Fruit fly (Drosophila melanogaster): ENCODE results near the gene a10.

DNA sequence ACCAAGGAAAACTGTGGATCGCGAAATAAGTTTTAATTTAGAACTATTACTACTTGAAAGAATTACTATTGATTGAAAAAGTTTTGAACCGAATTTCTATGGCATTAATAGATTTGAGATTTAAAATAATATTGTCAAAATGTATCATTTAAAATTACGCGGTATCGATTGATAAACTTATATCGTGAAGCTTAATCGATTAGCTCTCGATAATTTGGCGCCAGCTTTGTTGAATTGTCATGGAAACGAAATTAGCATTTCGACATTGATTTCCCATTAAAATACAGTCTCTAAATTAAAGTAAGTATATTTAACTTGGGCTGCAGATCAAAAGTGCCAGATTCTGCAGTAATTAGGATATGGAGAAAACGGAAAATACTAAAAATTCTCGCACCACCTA, 3.8 kb upstream of the a10 start, which contains the start of gene CG7730:
- TF ChIP-seq Dfd (GFP tag; optimal IDR thresholded peaks at IDR 0.05), result no peak
- no peak for TF ChIP-seq rgr (GFP tag; optimal IDR thresholded peaks at IDR 0.05)
- TF ChIP-seq Abd-B (GFP tag; optimal IDR thresholded peaks at IDR 0.05), result no peak
- TF ChIP-seq h (GFP tag; optimal IDR thresholded peaks at IDR 0.05), result no peak
- no peak for TF ChIP-seq GATAd (GFP tag; optimal IDR thresholded peaks at IDR 0.05)
- TF ChIP-seq brk (GFP tag; optimal IDR thresholded peaks at IDR 0.05), result no peak
- TF ChIP-seq dmrt93B (GFP tag; optimal IDR thresholded peaks at IDR 0.05), result no peak
- no peak for TF ChIP-seq CG32264 (GFP tag; optimal IDR thresholded peaks at IDR 0.05)

All from whole organism, wandering third instar larva.